Fruit fly (Drosophila melanogaster) whole organism, embryonic: ENCODE data around the gene MFS9.

Source experiments
- Abd-B ChIP-seq: fragments of 200-800 bp; sonication (Bioruptor generic); optimal IDR thresholded peaks from 2 replicates; lab custom pipeline; 2018; ENCODE audit warnings: missing biosample characterization, mild to moderate bottlenecking, missing genetic modification characterization, moderate library complexity
- Ada2b ChIP-seq: fragments of 200-800 bp; sonication (Bioruptor generic); IDR thresholded peaks from 2 replicates; pipeline ENCODE4 v1.3.6; 2022; ENCODE audit warnings: missing biosample characterization, missing genetic modification characterization
- Atf3 ChIP-seq: fragments of 200-800 bp; sonication (Bioruptor generic); optimal IDR thresholded peaks from 3 replicates; lab custom pipeline; 2016; ENCODE audit warnings: missing biosample characterization, missing genetic modification characterization
- Bgb ChIP-seq: fragments of 200-800 bp; sonication (Bioruptor generic); IDR thresholded peaks from 2 replicates; pipeline ENCODE4 v1.3.6; 2022; ENCODE audit warnings: missing biosample characterization, missing genetic modification characterization; ENCODE audit not compliant: partially characterized antibody
- Blimp-1 ChIP-seq: fragments of 200-800 bp; sonication (Bioruptor generic); optimal IDR thresholded peaks from 3 replicates; lab custom pipeline; 2018; ENCODE audit warnings: missing biosample characterization, missing genetic modification characterization, mild to moderate bottlenecking, moderate library complexity, missing genetic modification reagents
- CG10321 ChIP-seq: fragments of 200-800 bp; sonication (Bioruptor generic); IDR thresholded peaks from 2 replicates; pipeline ENCODE4 v1.3.6; 2022; ENCODE audit warnings: missing biosample characterization, missing genetic modification characterization
- CG10654 ChIP-seq: fragments of 200-800 bp; sonication (Bioruptor generic); optimal IDR thresholded peaks from 2 replicates; lab custom pipeline; 2016; ENCODE audit warnings: missing biosample characterization, missing genetic modification characterization
- CG14441 ChIP-seq: fragments of 200-800 bp; sonication (Bioruptor generic); IDR thresholded peaks from 2 replicates; pipeline ENCODE4 v1.3.6; 2022; ENCODE audit warnings: missing biosample characterization, missing genetic modification characterization
- CG1529 ChIP-seq: fragments of 200-800 bp; sonication (Bioruptor generic); optimal IDR thresholded peaks from 3 replicates; lab custom pipeline; 2018; ENCODE audit warnings: missing biosample characterization, missing genetic modification characterization
- CG17359 ChIP-seq: fragments of 200-800 bp; sonication (Bioruptor generic); optimal IDR thresholded peaks from 3 replicates; lab custom pipeline; 2018; ENCODE audit warnings: missing biosample characterization, mild to moderate bottlenecking, missing genetic modification characterization, moderate library complexity
- CG1832 ChIP-seq: fragments of 200-800 bp; sonication (Bioruptor generic); optimal IDR thresholded peaks from 2 replicates; lab custom pipeline; 2017; ENCODE audit warnings: missing biosample characterization, mild to moderate bottlenecking, missing genetic modification characterization, inconsistent platforms
- CG18619 ChIP-seq: fragments of 200-800 bp; sonication (Bioruptor generic); optimal IDR thresholded peaks from 3 replicates; lab custom pipeline; 2017; ENCODE audit warnings: missing biosample characterization, mild to moderate bottlenecking, missing genetic modification characterization
- CG2129 ChIP-seq: fragments of 200-800 bp; sonication (Bioruptor generic); IDR thresholded peaks from 2 replicates; pipeline ENCODE4 v1.3.6; 2022; ENCODE audit warnings: missing biosample characterization, missing genetic modification characterization; ENCODE audit not compliant: partially characterized antibody
- CG2202 ChIP-seq: fragments of 200-800 bp; sonication (Bioruptor generic); optimal IDR thresholded peaks from 2 replicates; lab custom pipeline; 2018; ENCODE audit warnings: missing biosample characterization, mild to moderate bottlenecking, missing genetic modification characterization
- CG3726 ChIP-seq: fragments of 200-800 bp; sonication (Bioruptor generic); IDR thresholded peaks from 3 replicates; pipeline ENCODE4, ENCODE4 v1.3.6; 2022; ENCODE audit warnings: missing biosample characterization, missing genetic modification characterization
- CG3995 ChIP-seq: fragments of 200-800 bp; sonication (Bioruptor generic); optimal IDR thresholded peaks from 3 replicates; lab custom pipeline; 2016; ENCODE audit warnings: missing biosample characterization, missing genetic modification characterization
- CG4360 ChIP-seq: fragments of 200-800 bp; sonication (Bioruptor generic); IDR thresholded peaks from 2 replicates; pipeline ENCODE4 v1.3.6; 2022; ENCODE audit warnings: missing biosample characterization, missing genetic modification characterization
- CG4424 ChIP-seq: fragments of 200-800 bp; sonication (Bioruptor generic); optimal IDR thresholded peaks from 3 replicates; lab custom pipeline; 2016; ENCODE audit warnings: missing biosample characterization, missing genetic modification characterization
- CG7357 ChIP-seq: fragments of 200-800 bp; sonication (Bioruptor generic); IDR thresholded peaks from 3 replicates; pipeline ENCODE4 v1.3.6; 2022; ENCODE audit warnings: missing biosample characterization, missing genetic modification characterization
- CG8924 ChIP-seq: fragments of 200-800 bp; optimal IDR thresholded peaks from 3 replicates; lab custom pipeline; 2019; ENCODE audit warnings: missing biosample characterization, mild to moderate bottlenecking, missing genetic modification characterization, moderate library complexity
- CG8944 ChIP-seq: fragments of 200-800 bp; sonication (Bioruptor generic); optimal IDR thresholded peaks from 3 replicates; lab custom pipeline; 2016; ENCODE audit warnings: missing biosample characterization, missing genetic modification characterization
- CkIIα-i1 ChIP-seq: fragments of 200-800 bp; sonication (Bioruptor generic); IDR thresholded peaks from 2 replicates; pipeline ENCODE4 v1.3.6; 2022; ENCODE audit warnings: missing biosample characterization, missing genetic modification characterization
- CoRest ChIP-seq: fragments of 200-800 bp; sonication (Bioruptor generic); optimal IDR thresholded peaks from 3 replicates; lab custom pipeline; 2018; ENCODE audit warnings: missing biosample characterization, mild to moderate bottlenecking, missing genetic modification characterization, moderate library complexity
- Doc2 ChIP-seq: fragments of 200-800 bp; sonication (Bioruptor generic); IDR thresholded peaks from 2 replicates; pipeline ENCODE4 v1.3.6; 2022; ENCODE audit warnings: missing biosample characterization, missing genetic modification characterization
- Fer1 ChIP-seq: fragments of 200-800 bp; sonication (Bioruptor generic); optimal IDR thresholded peaks from 2 replicates; lab custom pipeline; 2017; ENCODE audit warnings: missing biosample characterization, mild to moderate bottlenecking, missing genetic modification characterization
- Fer2 ChIP-seq: fragments of 200-800 bp; sonication (Bioruptor generic); optimal IDR thresholded peaks from 2 replicates; lab custom pipeline; 2018; ENCODE audit warnings: missing biosample characterization, mild to moderate bottlenecking, missing genetic modification characterization, moderate library complexity
- Gug ChIP-seq: fragments of 200-800 bp; sonication (Bioruptor generic); IDR thresholded peaks from 4 replicates; pipeline ENCODE4 v1.3.6; 2022; ENCODE audit warnings: missing biosample characterization, missing genetic modification characterization
- PHDP ChIP-seq: fragments of 200-800 bp; sonication (Bioruptor generic); optimal IDR thresholded peaks from 3 replicates; lab custom pipeline; 2018; ENCODE audit warnings: missing biosample characterization, mild to moderate bottlenecking, missing genetic modification characterization, moderate library complexity
- al ChIP-seq: fragments of 200-800 bp; sonication (Bioruptor generic); IDR thresholded peaks from 2 replicates; pipeline ENCODE4 v1.3.6; 2022; ENCODE audit warnings: missing biosample characterization, missing genetic modification characterization
- danr ChIP-seq: fragments of 200-800 bp; sonication (Bioruptor generic); IDR thresholded peaks from 2 replicates; pipeline ENCODE4 v1.3.6; 2022; ENCODE audit warnings: missing biosample characterization, missing genetic modification characterization
- dimm ChIP-seq: fragments of 200-800 bp; sonication (Bioruptor generic); IDR thresholded peaks from 2 replicates; pipeline ENCODE4 v1.3.6; 2022; ENCODE audit warnings: missing biosample characterization, missing genetic modification characterization
- dmrt99B ChIP-seq: fragments of 200-800 bp; sonication (Bioruptor generic); optimal IDR thresholded peaks from 2 replicates; lab custom pipeline; 2018; ENCODE audit warnings: missing biosample characterization, mild to moderate bottlenecking, missing genetic modification characterization, moderate library complexity
- emc ChIP-seq: fragments of 200-800 bp; sonication (Bioruptor generic); optimal IDR thresholded peaks from 2 replicates; lab custom pipeline; 2016; ENCODE audit warnings: missing biosample characterization, missing genetic modification characterization
- eve ChIP-seq, 2 experiments: fragments of >200 bp; optimal IDR thresholded peaks; 2 replicates each; lab custom pipeline; 2017; ENCODE audit warnings: missing biosample characterization in 2 of 2, missing genetic modification characterization in 2 of 2
- ewg ChIP-seq: fragments of 200-800 bp; sonication (Bioruptor generic); optimal IDR thresholded peaks from 3 replicates; lab custom pipeline; 2017; ENCODE audit warnings: mild to moderate bottlenecking, missing biosample characterization, missing genetic modification reagents, missing genetic modification characterization
- ftz-f1 ChIP-seq: fragments of 200-800 bp; sonication (Bioruptor generic); optimal IDR thresholded peaks from 2 replicates; lab custom pipeline; 2016; ENCODE audit warnings: missing biosample characterization, missing genetic modification characterization
- gcm2 ChIP-seq: fragments of 200-800 bp; sonication (Bioruptor generic); optimal IDR thresholded peaks from 2 replicates; lab custom pipeline; 2016; ENCODE audit warnings: missing biosample characterization, missing genetic modification characterization
- gfzf ChIP-seq: fragments of 200-800 bp; sonication (Bioruptor generic); optimal IDR thresholded peaks from 2 replicates; lab custom pipeline; 2016; ENCODE audit warnings: missing biosample characterization, mild to moderate bottlenecking, missing genetic modification characterization, moderate library complexity
- ham ChIP-seq: fragments of 200-800 bp; sonication (Bioruptor generic); IDR thresholded peaks from 2 replicates; pipeline ENCODE4 v1.3.6; 2022; ENCODE audit warnings: missing biosample characterization, missing genetic modification characterization
- hbn ChIP-seq: fragments of 200-800 bp; sonication (Bioruptor generic); IDR thresholded peaks from 2 replicates; pipeline ENCODE4 v1.3.6; 2022; ENCODE audit warnings: missing biosample characterization, missing genetic modification characterization; ENCODE audit not compliant: partially characterized antibody
- lmd ChIP-seq: fragments of 200-800 bp; sonication (Bioruptor generic); IDR thresholded peaks from 2 replicates; pipeline ENCODE4 v1.3.6; 2022; ENCODE audit warnings: missing biosample characterization, missing genetic modification characterization
- pan ChIP-seq, 4 experiments: fragments of >200 bp in 3 of 4; fragments of 200-800 bp in 1 of 4; sonication (Bioruptor generic) in 1 of 4; optimal IDR thresholded peaks in 3 of 4; IDR thresholded peaks in 1 of 4; 2 replicates each; pipeline versions ENCODE4 v1.3.6 to Lab custom; 2017 to 2022; ENCODE audit warnings: missing biosample characterization in 2 of 4, missing genetic modification characterization in 2 of 4, mixed read lengths in 1 of 4
- psq ChIP-seq: fragments of 200-800 bp; sonication (Bioruptor generic); optimal IDR thresholded peaks from 2 replicates; lab custom pipeline; 2017; ENCODE audit warnings: missing biosample characterization, missing genetic modification characterization
- pum ChIP-seq: fragments of 200-800 bp; sonication (Bioruptor generic); optimal IDR thresholded peaks from 2 replicates; lab custom pipeline; 2016; ENCODE audit warnings: missing biosample characterization, missing genetic modification characterization
- sens ChIP-seq: fragments of 200-800 bp; sonication (Bioruptor generic); peaks from one replicate; lab custom pipeline; 2016; ENCODE audit warnings: missing biosample characterization, missing genetic modification characterization
- seq ChIP-seq: fragments of 200-800 bp; sonication (Bioruptor generic); IDR thresholded peaks from 2 replicates; pipeline ENCODE4 v1.3.6; 2022; ENCODE audit warnings: missing biosample characterization, missing genetic modification characterization
- shn ChIP-seq: fragments of 200-800 bp; sonication (Bioruptor generic); optimal IDR thresholded peaks from 3 replicates; lab custom pipeline; 2016; ENCODE audit warnings: missing biosample characterization, missing genetic modification characterization
- tap ChIP-seq: fragments of 200-800 bp; optimal IDR thresholded peaks from 3 replicates; lab custom pipeline; 2019; ENCODE audit warnings: missing biosample characterization, mild to moderate bottlenecking, missing genetic modification characterization, moderate library complexity
- unpg ChIP-seq: fragments of 200-800 bp; sonication (Bioruptor generic); optimal IDR thresholded peaks from 3 replicates; lab custom pipeline; 2018; ENCODE audit warnings: missing biosample characterization, mild to moderate bottlenecking, missing genetic modification characterization, moderate library complexity

The MFS9 gene

DNA sequence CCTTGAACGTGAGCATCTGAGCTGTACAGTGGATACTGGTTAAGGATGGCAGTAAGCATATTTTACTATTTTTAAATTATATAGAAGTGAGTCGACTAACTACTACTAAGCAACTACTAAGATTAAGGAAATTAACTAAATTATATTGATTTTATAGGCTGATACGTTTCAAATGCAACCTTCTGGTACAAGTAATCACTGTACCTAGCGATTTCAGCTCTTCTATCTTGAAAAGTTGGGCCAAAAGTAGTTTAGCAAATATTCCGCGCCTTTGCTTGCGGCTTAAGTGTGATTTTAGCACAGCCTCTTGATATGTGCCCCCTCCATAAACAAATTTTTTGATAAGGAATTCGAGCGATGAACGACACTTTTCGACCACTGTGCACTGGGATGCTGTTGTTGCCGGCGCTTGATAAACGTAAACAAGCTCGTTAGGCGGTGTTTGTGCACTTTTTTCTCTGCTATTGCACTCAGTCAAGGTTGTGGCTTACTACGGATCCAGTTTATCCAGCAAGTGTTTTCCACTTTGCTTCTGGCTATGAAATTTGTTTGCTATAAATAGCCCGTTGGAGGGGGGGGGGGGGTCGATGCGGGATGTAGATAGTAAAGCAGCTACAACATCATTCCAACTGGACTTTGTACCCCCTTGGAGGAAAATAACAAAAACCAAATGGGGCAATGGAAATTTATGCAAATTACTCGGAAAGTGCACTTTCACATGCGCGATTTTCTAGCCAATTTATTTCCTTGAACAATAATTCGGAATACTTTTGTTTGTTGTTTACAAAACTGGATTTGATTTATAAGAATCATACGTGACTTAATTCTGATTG is 44.2 kb upstream of the MFS9 start (continued):
- TF ChIP-seq lmd (GFP tag; lab: Robert Waterston, UW) (peak; percentile 84), eve (GFP tag; optimal IDR thresholded peaks at IDR 0.05; lab: Kevin White, UChicago) (no peak), sens (peak; percentile 87), Abd-B (GFP tag; lab: Kevin White, UChicago) (peak; percentile 52), Ada2b (GFP tag; lab: Robert Waterston, UW) (peak; percentile 85), CG8944 (GFP tag; lab: Kevin White, UChicago) (no peak), CG7357 (GFP tag; lab: Robert Waterston, UW) (peak; percentile 76), ftz-f1 (peak; percentile 65), PHDP (peak; percentile 40), CG4424 (GFP tag; lab: Kevin White, UChicago) (peak; percentile 49), psq (GFP tag; lab: Kevin White, UChicago) (no peak), CG18619 (GFP tag; lab: Kevin White, UChicago) (peak; percentile 56), unpg (GFP tag; lab: Kevin White, UChicago) (peak; percentile 53), tap (tag; lab: Kevin White, UChicago) (peak; percentile 65), hbn (GFP tag; lab: Robert Waterston, UW) (no peak), CG2129 (GFP tag; lab: Robert Waterston, UW) (no peak), gfzf (GFP tag; lab: Kevin White, UChicago) (no peak), Bgb (no peak), dmrt99B (tag; lab: Kevin White, UChicago) (peak; percentile 68), CG2202 (tag; lab: Kevin White, UChicago) (no peak), Atf3 (GFP tag; lab: Kevin White, UChicago) (no peak), pum (GFP tag; lab: Kevin White, UChicago) (no peak), CG17359 (tag; lab: Kevin White, UChicago) (peak; percentile 64), CkIIα-i1 (GFP tag; lab: Robert Waterston, UW) (no peak), CG8924 (tag; lab: Kevin White, UChicago) (peak; percentile 74), danr (GFP tag; lab: Robert Waterston, UW) (peak; percentile 68), al (peak; percentile 89), ham (GFP tag; lab: Robert Waterston, UW) (0 out of 2 replicates have a peak, but pooled peaks have one; percentile 24), shn (GFP tag; lab: Kevin White, UChicago) (no peak), CG10654 (no peak), CoRest (tag; lab: Kevin White, UChicago) (peak; percentile 65), seq (GFP tag; lab: Robert Waterston, UW) (peak; percentile 65), Gug (GFP tag; lab: Robert Waterston, UW) (peak; percentile 68; the same call in 3 of the 4 replicates), emc (GFP tag; lab: Kevin White, UChicago) (no peak), Fer2 (no peak), dimm (GFP tag; lab: Robert Waterston, UW) (peak; percentile 67), CG14441 (peak; percentile 89), Doc2 (GFP tag; lab: Robert Waterston, UW) (no peak), CG1832 (no peak), Blimp-1 (peak; percentile 38), CG1529 (GFP tag; lab: Kevin White, UChicago) (no peak), CG10321 (GFP tag; lab: Robert Waterston, UW) (no peak), CG4360 (GFP tag; lab: Robert Waterston, UW) (peak; percentile 26; the same call in 1 of the 2 replicates), gcm2 (GFP tag; lab: Kevin White, UChicago) (no peak), CG3726 (peak; percentile 49; the same call in 1 of the 3 replicates), CG3995 (GFP tag; lab: Kevin White, UChicago) (peak; percentile 69), ewg (GFP tag; lab: Kevin White, UChicago) (peak; percentile 3), pan (optimal IDR thresholded peaks at IDR 0.05; lab: Kevin White, UChicago) (no peak), pan (GFP tag; optimal IDR thresholded peaks at IDR 0.05 in 1 of 2, IDR thresholded peaks at IDR 0.05 in 1 of 2) (peak in 1 of 2 experiments; percentile 80), Fer1 (GFP tag; lab: Kevin White, UChicago) (peak; percentile 66)
